Worm (Caenorhabditis elegans) whole organism, midembryonic: ENCODE results near the gene Y37E11AL.1.

Experiments used
- cog-1 ChIP-seq: sonication (generic microtip); optimal IDR thresholded peaks from 2 replicates; lab custom pipeline; 2016; ENCODE audit warnings: missing genetic modification characterization, missing compliant biosample characterization
- flt-1 ChIP-seq: fragments of 200-800 bp; sonication (Bioruptor generic); IDR thresholded peaks from 2 replicates; pipeline ENCODE4 v1.3.6; 2022; ENCODE audit warnings: missing genetic modification characterization, missing compliant biosample characterization
- klf-2 ChIP-seq: fragments of 200-800 bp; sonication (Bioruptor generic); conservative IDR thresholded peaks from 2 replicates; pipeline ENCODE4 v1.3.6; 2022; ENCODE audit warnings: missing genetic modification reagents, missing genetic modification characterization, missing compliant biosample characterization
- ztf-23 ChIP-seq: fragments of 200-800 bp; sonication (Bioruptor generic); IDR thresholded peaks from 2 replicates; pipeline ENCODE4 v1.3.6; 2022; ENCODE audit warnings: missing genetic modification reagents, missing genetic modification characterization, missing compliant biosample characterization
- ztf-29 ChIP-seq: fragments of 200-800 bp; sonication (Bioruptor generic); IDR thresholded peaks from 2 replicates; pipeline ENCODE4 v1.3.6; 2022; ENCODE audit warnings: missing genetic modification reagents, missing genetic modification characterization, missing compliant biosample characterization

DNA sequence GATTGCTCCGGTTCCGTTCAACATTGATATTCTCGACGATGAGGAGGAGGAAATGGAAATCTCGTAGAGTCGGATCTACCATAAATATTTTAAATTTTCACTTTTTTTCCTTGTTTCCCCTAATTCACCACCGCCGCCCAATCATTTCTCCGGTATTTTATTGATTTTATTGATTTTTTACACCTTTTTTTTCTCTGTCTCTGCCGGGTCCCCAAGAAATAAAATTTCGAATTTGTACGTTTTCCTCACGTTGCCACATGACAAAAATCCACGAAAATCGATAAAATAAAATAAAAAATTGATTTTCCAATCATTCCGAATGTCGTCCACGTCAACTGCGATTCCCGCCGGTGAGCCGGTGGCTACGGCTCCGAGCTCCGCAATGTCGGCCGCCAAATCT, 11.1 kb upstream of the Y37E11AL.1 start, which contains the start of gene Y37E11AL.2:
- no peak for TF ChIP-seq ztf-29
- TF ChIP-seq flt-1 (GFP tag; lab: Robert Waterston, UW): no peak
- TF ChIP-seq cog-1 (tag; lab: Kevin White, UChicago): no peak
- TF ChIP-seq klf-2 (GFP tag; lab: Robert Waterston, UW): no peak
- no peak for TF ChIP-seq ztf-23
